Fruit fly (Drosophila melanogaster): ENCODE measurements around the gene alpha-Man-Ia.

dm6 chrX:10322292-10322691, 3.5 kb downstream of the alpha-Man-Ia start:
- no peak for TF ChIP-seq CG12768 (GFP tag; optimal IDR thresholded peaks at IDR 0.05)
- no peak for TF ChIP-seq CG7101 (tag; optimal IDR thresholded peaks at IDR 0.05)
- no peak for TF ChIP-seq bab1 (GFP tag; optimal IDR thresholded peaks at IDR 0.05)
- TF ChIP-seq CG11617 (GFP tag; optimal IDR thresholded peaks at IDR 0.05): no peak
- TF ChIP-seq kay (GFP tag; ENCODE audit: borderline replicate concordance): no peak
- TF ChIP-seq CG7045 (GFP tag; optimal IDR thresholded peaks at IDR 0.05): no peak
- no peak for TF ChIP-seq CG1620 (GFP tag; optimal IDR thresholded peaks at IDR 0.05)
- TF ChIP-seq CG33017 (tag; optimal IDR thresholded peaks at IDR 0.05): no peak
- no peak for TF ChIP-seq CG5204 (GFP tag; optimal IDR thresholded peaks at IDR 0.05)
- TF ChIP-seq tj (GFP tag; optimal IDR thresholded peaks at IDR 0.05): peak; percentile 73
- TF ChIP-seq Clk (GFP tag; optimal IDR thresholded peaks at IDR 0.05): no peak
